Worm (Caenorhabditis elegans) whole organism, L2 larva: ENCODE measurements around the gene efn-3.

Source experiments
- C34F6.9 ChIP-seq: fragments of 150-350 bp; optimal IDR thresholded peaks from 2 replicates; lab custom pipeline; 2014; ENCODE audit warnings: missing biosample characterization, missing genetic modification characterization
- F13H6.1 ChIP-seq: sonication (generic microtip); optimal IDR thresholded peaks from 2 replicates; lab custom pipeline; 2016; ENCODE audit warnings: missing genetic modification characterization, missing compliant biosample characterization
- R02D3.7 ChIP-seq: fragments of 150-350 bp; optimal IDR thresholded peaks from 2 replicates; lab custom pipeline; 2014; ENCODE audit warnings: missing biosample characterization, missing genetic modification characterization
- alr-1 ChIP-seq: fragments of 150-350 bp; optimal IDR thresholded peaks from 2 replicates; lab custom pipeline; 2014; ENCODE audit warnings: missing biosample characterization, missing genetic modification characterization
- crh-2 ChIP-seq: sonication (generic microtip); optimal IDR thresholded peaks from 2 replicates; lab custom pipeline; 2017; ENCODE audit warnings: missing biosample characterization, missing genetic modification characterization
- dmd-4 ChIP-seq: sonication (generic microtip); optimal IDR thresholded peaks from 2 replicates; lab custom pipeline; 2017; ENCODE audit warnings: missing biosample characterization, missing genetic modification characterization
- egl-27 ChIP-seq: sonication (generic microtip); optimal IDR thresholded peaks from 3 replicates; lab custom pipeline; 2017; ENCODE audit warnings: missing biosample characterization, missing genetic modification reagents, missing genetic modification characterization
- elt-1 ChIP-seq: fragments of 150-350 bp; optimal IDR thresholded peaks from 2 replicates; lab custom pipeline; 2014; ENCODE audit warnings: missing biosample characterization, missing genetic modification characterization
- elt-3 ChIP-seq: sonication (generic microtip); optimal IDR thresholded peaks from 2 replicates; lab custom pipeline; 2017; ENCODE audit warnings: missing biosample characterization, missing genetic modification characterization
- fos-1 ChIP-seq: fragments of 150-350 bp; optimal IDR thresholded peaks from 2 replicates; lab custom pipeline; 2014; ENCODE audit warnings: missing biosample characterization, missing genetic modification characterization
- gmeb-1 ChIP-seq: fragments of 150-350 bp; optimal IDR thresholded peaks from 2 replicates; lab custom pipeline; 2014; ENCODE audit warnings: missing biosample characterization, missing genetic modification characterization
- lin-11 ChIP-seq: fragments of 150-350 bp; sonication (generic microtip); optimal IDR thresholded peaks from 2 replicates; lab custom pipeline; 2014; ENCODE audit warnings: missing biosample characterization, missing genetic modification characterization, inconsistent platforms, mixed read lengths
- lin-13 ChIP-seq: fragments of 150-350 bp; optimal IDR thresholded peaks from 2 replicates; lab custom pipeline; 2014; ENCODE audit warnings: missing biosample characterization, missing genetic modification reagents, missing genetic modification characterization
- lin-39 ChIP-seq: fragments of 150-350 bp; optimal IDR thresholded peaks from 2 replicates; lab custom pipeline; 2014; ENCODE audit warnings: missing biosample characterization, missing genetic modification reagents, missing genetic modification characterization
- lsy-2 ChIP-seq, 2 experiments: fragments of 150-350 bp in 1 of 2; sonication (generic microtip) in 1 of 2; optimal IDR thresholded peaks; 2 replicates each; lab custom pipeline; 2014 to 2017; ENCODE audit warnings: missing biosample characterization in 2 of 2, missing genetic modification characterization in 2 of 2
- mab-5 ChIP-seq: fragments of 150-350 bp; optimal IDR thresholded peaks from 2 replicates; lab custom pipeline; 2014; ENCODE audit warnings: missing biosample characterization, missing genetic modification characterization
- nhr-10 ChIP-seq: sonication (generic microtip); optimal IDR thresholded peaks from 2 replicates; lab custom pipeline; 2017; ENCODE audit warnings: missing biosample characterization, missing genetic modification characterization
- nhr-11 ChIP-seq: fragments of 150-350 bp; optimal IDR thresholded peaks from 2 replicates; lab custom pipeline; 2014; ENCODE audit warnings: missing biosample characterization, missing genetic modification characterization
- nhr-12 ChIP-seq: fragments of 150-350 bp; optimal IDR thresholded peaks from 2 replicates; lab custom pipeline; 2014; ENCODE audit warnings: missing biosample characterization, missing genetic modification characterization
- nhr-129 ChIP-seq: fragments of 150-350 bp; optimal IDR thresholded peaks from 2 replicates; lab custom pipeline; 2014; ENCODE audit warnings: missing biosample characterization, missing genetic modification characterization
- nhr-23 ChIP-seq: fragments of 150-350 bp; optimal IDR thresholded peaks from 2 replicates; lab custom pipeline; 2014; ENCODE audit warnings: missing biosample characterization, missing genetic modification reagents, missing genetic modification characterization
- nhr-237 ChIP-seq: fragments of 150-350 bp; optimal IDR thresholded peaks from 2 replicates; lab custom pipeline; 2014; ENCODE audit warnings: missing biosample characterization, missing genetic modification characterization
- nhr-25 ChIP-seq: fragments of 150-350 bp; sonication (generic microtip); optimal IDR thresholded peaks from 3 replicates; lab custom pipeline; 2014; ENCODE audit warnings: missing biosample characterization, missing genetic modification characterization
- peb-1 ChIP-seq: fragments of 150-350 bp; optimal IDR thresholded peaks from 2 replicates; lab custom pipeline; 2014; ENCODE audit warnings: missing biosample characterization, missing genetic modification characterization
- sem-4 ChIP-seq: fragments of 150-350 bp; optimal IDR thresholded peaks from 2 replicates; lab custom pipeline; 2014; ENCODE audit warnings: missing biosample characterization, missing genetic modification reagents, missing genetic modification characterization
- skn-1 ChIP-seq: sonication (generic microtip); optimal IDR thresholded peaks from 2 replicates; lab custom pipeline; 2017; ENCODE audit warnings: missing biosample characterization, missing genetic modification characterization
- snpc-4 ChIP-seq: fragments of 150-350 bp; optimal IDR thresholded peaks from 2 replicates; lab custom pipeline; 2014; ENCODE audit warnings: missing biosample characterization, missing genetic modification characterization
- unc-39 ChIP-seq: fragments of 150-350 bp; optimal IDR thresholded peaks from 2 replicates; lab custom pipeline; 2014; ENCODE audit warnings: missing biosample characterization, missing genetic modification characterization
- unc-55 ChIP-seq: fragments of 150-350 bp; sonication (generic microtip); optimal IDR thresholded peaks from 3 replicates; lab custom pipeline; 2014; ENCODE audit warnings: missing biosample characterization, missing genetic modification reagents, missing genetic modification characterization
- zag-1 ChIP-seq: fragments of 150-350 bp; optimal IDR thresholded peaks from 2 replicates; lab custom pipeline; 2014; ENCODE audit warnings: missing biosample characterization, missing genetic modification characterization
- ztf-1 ChIP-seq: fragments of 200-800 bp; sonication (Bioruptor generic); conservative IDR thresholded peaks from 2 replicates; pipeline ENCODE4 v1.3.6; 2022; ENCODE audit warnings: missing genetic modification characterization, missing compliant biosample characterization
- ztf-4 ChIP-seq: fragments of 150-350 bp; optimal IDR thresholded peaks from 2 replicates; lab custom pipeline; 2014; ENCODE audit warnings: missing biosample characterization, missing genetic modification characterization

The efn-3 gene

ce11 chrX:13499098-13499497, 21.8 kb upstream of the efn-3 start:
- TF ChIP-seq lsy-2 (tag; optimal IDR thresholded peaks at IDR 0.05; lab: Kevin White, UChicago) (no peak), sem-4 (tag; lab: Kevin White, UChicago) (peak; percentile 2), zag-1 (tag; lab: Kevin White, UChicago) (no peak), elt-3 (tag; lab: Kevin White, UChicago) (no peak), lin-11 (tag; lab: Kevin White, UChicago) (no peak)

ce11 chrX:13493762-13494161, 16.5 kb upstream of the efn-3 start:
- TF ChIP-seq lin-39 (tag; lab: Kevin White, UChicago) (peak; percentile 30), nhr-129 (tag; lab: Kevin White, UChicago) (no peak), egl-27 (tag; lab: Kevin White, UChicago) (no peak), R02D3.7 (no peak), nhr-23 (tag; lab: Kevin White, UChicago) (no peak), fos-1 (tag; lab: Kevin White, UChicago) (no peak), lin-13 (GFP tag; lab: Kevin White, UChicago) (no peak), unc-55 (GFP tag; lab: Kevin White, UChicago) (peak; percentile 74), crh-2 (tag; lab: Kevin White, UChicago) (peak; percentile 37), C34F6.9 (peak; percentile 17), elt-1 (tag; lab: Kevin White, UChicago) (no peak), lsy-2 (tag; optimal IDR thresholded peaks at IDR 0.05; lab: Kevin White, UChicago) (peak in 1 of 2 experiments; percentile 25), sem-4 (tag; lab: Kevin White, UChicago) (no peak), nhr-11 (tag; lab: Kevin White, UChicago) (no peak), ztf-4 (tag; lab: Kevin White, UChicago) (no peak), nhr-12 (no peak), mab-5 (tag; lab: Kevin White, UChicago) (peak; percentile 26), zag-1 (tag; lab: Kevin White, UChicago) (peak; percentile 30), nhr-10 (tag; lab: Kevin White, UChicago) (no peak)
- TF ChIP-seq, all 48 proteins: peak for 7

- TF ChIP-seq lsy-2 (tag; optimal IDR thresholded peaks at IDR 0.05; lab: Kevin White, UChicago) (no peak), unc-39 (no peak), snpc-4 (tag; lab: Kevin White, UChicago) (no peak), unc-55 (GFP tag; lab: Kevin White, UChicago) (no peak), nhr-25 (tag; lab: Kevin White, UChicago) (no peak), nhr-129 (tag; lab: Kevin White, UChicago) (no peak), dmd-4 (no peak)
These were observed 7.6 kb upstream of the efn-3 start, which contains the start of gene srd-51 for ce11 chrX:13484813-13485212. TSS of gene srd-51 (minus strand) at chrX:13484913.

- TF ChIP-seq elt-1 (tag; lab: Kevin White, UChicago): no peak
- no peak for TF ChIP-seq lin-13 (GFP tag; lab: Kevin White, UChicago)
- no peak for TF ChIP-seq zag-1 (tag; lab: Kevin White, UChicago)
- no peak for TF ChIP-seq F13H6.1 (tag; lab: Kevin White, UChicago)
- TF ChIP-seq skn-1 (tag; lab: Kevin White, UChicago): no peak
- TF ChIP-seq ztf-1: no peak
- TF ChIP-seq gmeb-1 (tag; lab: Kevin White, UChicago): no peak
- no peak for TF ChIP-seq lin-11 (tag; lab: Kevin White, UChicago)
- no peak for TF ChIP-seq snpc-4 (tag; lab: Kevin White, UChicago)
- TF ChIP-seq nhr-237 (tag; lab: Kevin White, UChicago): no peak
- TF ChIP-seq peb-1 (tag; lab: Kevin White, UChicago): no peak
- TF ChIP-seq unc-39: no peak
- TF ChIP-seq ztf-4 (tag; lab: Kevin White, UChicago): no peak
- TF ChIP-seq, all 48 proteins: peak for 0
These were observed 4.4 kb upstream of the efn-3 start, which contains the start of gene srd-50 for ce11 chrX:13481704-13482103. TSS of gene srd-50 (minus strand) at chrX:13481804.

ce11 chrX:13471855-13472254, 5.4 kb downstream of the efn-3 start, which contains the start of gene tre-4:
TSS of gene tre-4 (plus strand) at chrX:13472155.
- TF ChIP-seq unc-55 (GFP tag; lab: Kevin White, UChicago) (peak; percentile 39), alr-1 (tag; lab: Kevin White, UChicago) (no peak), nhr-237 (tag; lab: Kevin White, UChicago) (no peak), crh-2 (tag; lab: Kevin White, UChicago) (no peak), ztf-1 (no peak)
